Worm (Caenorhabditis elegans) whole organism, L4/young adult: ENCODE results near the gene F40E10.5.

Experiments
- W03F9.2 ChIP-seq: fragments of 150-350 bp; optimal IDR thresholded peaks from 2 replicates; lab custom pipeline; 2014; ENCODE audit warnings: missing biosample characterization, missing genetic modification characterization
- dao-5 ChIP-seq: sonication (generic microtip); optimal IDR thresholded peaks from 2 replicates; lab custom pipeline; 2016; ENCODE audit warnings: missing genotype, missing genetic modification characterization, moderate library complexity, missing compliant biosample characterization
- him-1 ChIP-seq: sonication (generic microtip); optimal IDR thresholded peaks from 2 replicates; lab custom pipeline; 2016; ENCODE audit warnings: missing genotype, missing genetic modification reagents, missing genetic modification characterization, missing compliant biosample characterization

The F40E10.5 gene

ce11 chrX:14701490-14701889 is at the start of gene F40E10.5:
F40E10.5 (plus strand) TSS chrX:14701790.
- TF ChIP-seq him-1 (no peak), W03F9.2 (no peak)

- TF ChIP-seq W03F9.2, result no peak
- no peak for TF ChIP-seq dao-5
- no peak for TF ChIP-seq him-1
These were observed 49.5 kb upstream of the F40E10.5 start for ce11 chrX:14652058-14652457.

ce11 chrX:14653486-14653885 is 48.1 kb upstream of the F40E10.5 start:
- no peak for TF ChIP-seq him-1
- TF ChIP-seq W03F9.2, result no peak
- no peak for TF ChIP-seq dao-5

- TF ChIP-seq W03F9.2 (no peak), dao-5 (no peak), him-1 (no peak)
These were observed 46.9 kb upstream of the F40E10.5 start, which contains the start of gene syg-2 for ce11 chrX:14654668-14655067. syg-2 (plus strand) TSS chrX:14654968.

ce11 chrX:14657445-14657844 is 44.1 kb upstream of the F40E10.5 start:
- TF ChIP-seq W03F9.2, result no peak
- TF ChIP-seq him-1, result no peak
- TF ChIP-seq dao-5, result no peak

- no peak for TF ChIP-seq W03F9.2
- no peak for TF ChIP-seq him-1
- TF ChIP-seq dao-5, result no peak
These were observed 42.1 kb upstream of the F40E10.5 start for ce11 chrX:14659454-14659853.

ce11 chrX:14661918-14662317 is 39.7 kb upstream of the F40E10.5 start:
- TF ChIP-seq dao-5 (no peak), him-1 (no peak), W03F9.2 (no peak)

- TF ChIP-seq dao-5 (no peak), him-1 (no peak), W03F9.2 (no peak)
These were observed 39.1 kb upstream of the F40E10.5 start for ce11 chrX:14662460-14662859.

- TF ChIP-seq dao-5, result no peak
- TF ChIP-seq W03F9.2, result no peak
- TF ChIP-seq him-1, result no peak
These were observed 37.6 kb upstream of the F40E10.5 start, which contains the start of gene C26G2.2 for ce11 chrX:14664028-14664427. C26G2.2 (plus strand) TSS chrX:14664328.

- TF ChIP-seq him-1 (no peak), W03F9.2 (no peak), dao-5 (no peak)
These were observed 30.3 kb upstream of the F40E10.5 start for ce11 chrX:14671300-14671699.

ce11 chrX:14674028-14674427 is 27.6 kb upstream of the F40E10.5 start, which contains the start of gene slt-1:
slt-1 (plus strand) TSS chrX:14674328.
- TF ChIP-seq him-1, result no peak
- TF ChIP-seq dao-5, result no peak
- no peak for TF ChIP-seq W03F9.2

ce11 chrX:14678983-14679382 is 22.6 kb upstream of the F40E10.5 start:
- no peak for TF ChIP-seq W03F9.2
- TF ChIP-seq dao-5, result no peak
- TF ChIP-seq him-1, result no peak

ce11 chrX:14680474-14680873 is 21.1 kb upstream of the F40E10.5 start:
- TF ChIP-seq dao-5 (no peak), W03F9.2 (no peak), him-1 (no peak)

- TF ChIP-seq dao-5 (no peak), W03F9.2 (no peak), him-1 (no peak)
These were observed 17.1 kb upstream of the F40E10.5 start, which contains the start of gene csq-1 for ce11 chrX:14684406-14684927. csq-1 (plus strand) TSS chrX:14684877.

- TF ChIP-seq W03F9.2 (no peak), him-1 (no peak), dao-5 (no peak)
These were observed 8.7 kb upstream of the F40E10.5 start, which contains the start of gene sox-3 for ce11 chrX:14692905-14693304. sox-3 (minus strand) TSS chrX:14693005.

ce11 chrX:14694633-14695177 is 6.9 kb upstream of the F40E10.5 start:
- TF ChIP-seq him-1 (no peak), W03F9.2 (no peak), dao-5 (no peak)

- no peak for TF ChIP-seq dao-5
- TF ChIP-seq W03F9.2, result no peak
- no peak for TF ChIP-seq him-1
These were observed 5.7 kb upstream of the F40E10.5 start for ce11 chrX:14695892-14696291.
